Worm (Caenorhabditis elegans): Measurements from ENCODE around the gene B0457.4.

Gene B0457.4

DNA sequence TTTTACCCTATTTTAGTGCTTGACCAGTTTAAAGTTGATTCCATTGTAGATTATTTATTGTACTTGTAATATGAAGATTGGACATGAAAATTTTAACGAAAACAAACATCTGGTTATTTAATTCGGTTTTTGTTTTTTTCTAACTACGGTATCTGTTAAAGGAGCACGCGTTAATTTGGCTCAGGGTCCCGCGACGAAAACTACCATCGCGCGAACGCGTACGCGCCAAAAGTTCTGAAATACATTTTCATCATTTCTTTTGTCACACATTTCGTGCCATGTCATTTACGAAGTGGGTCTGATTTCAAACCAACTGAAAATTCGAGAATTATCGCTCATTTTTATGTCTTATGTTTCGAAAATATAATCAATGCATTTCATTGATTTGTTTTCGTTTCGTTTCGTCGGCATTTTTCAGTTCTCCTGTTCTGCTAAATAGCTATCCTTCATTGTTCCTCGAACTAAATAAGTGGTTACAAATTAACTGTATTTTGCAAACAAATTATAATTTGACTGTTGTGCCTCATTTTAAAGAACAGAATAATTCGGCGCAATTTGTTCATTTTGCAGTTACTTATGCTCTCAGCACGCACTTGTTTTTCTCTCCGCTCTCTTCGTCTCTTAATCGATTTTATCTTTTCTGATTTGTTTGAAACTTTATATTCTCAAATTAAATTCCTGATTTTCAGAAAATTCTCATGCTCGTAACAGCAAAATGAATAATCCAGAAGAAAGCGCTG lies 22.0 kb upstream of the B0457.4 start, which contains the start of gene T21B10.3:
Gene T21B10.3 (plus strand): TSS at position 690 of the 740 bp plus-strand sequence.
- TF ChIP-seq elt-3 (tag; optimal IDR thresholded peaks at IDR 0.05) (no peak), ets-5 (GFP tag; IDR thresholded peaks at IDR 0.05) (no peak), F16B12.6 (tag; optimal IDR thresholded peaks at IDR 0.05) (no peak), ceh-88 (GFP tag; IDR thresholded peaks at IDR 0.05) (0 out of 2 replicates have a peak, but pooled peaks have one; percentile 15), lin-13 (GFP tag; optimal IDR thresholded peaks at IDR 0.05) (no peak), pax-3 (tag; optimal IDR thresholded peaks at IDR 0.05) (no peak), nhr-85 (tag) (peak; percentile 63), nhr-19 (GFP tag; conservative IDR thresholded peaks at IDR 0.05) (peak; percentile 8), aly-2 (tag; optimal IDR thresholded peaks at IDR 0.05) (peak; percentile 72), C16A3.4 (tag; optimal IDR thresholded peaks at IDR 0.05) (no peak), ztf-4 (tag; optimal IDR thresholded peaks at IDR 0.05) (peak; percentile 20), egl-27 (tag; optimal IDR thresholded peaks at IDR 0.05) (no peak), nhr-71 (tag; optimal IDR thresholded peaks at IDR 0.05) (peak; percentile 56), lsy-2 (tag; optimal IDR thresholded peaks at IDR 0.05) (peak in 1 of 2 experiments; percentile 16), unc-86 (tag; optimal IDR thresholded peaks at IDR 0.05) (no peak), nhr-47 (tag; optimal IDR thresholded peaks at IDR 0.05) (peak; percentile 14), rnt-1 (tag; optimal IDR thresholded peaks at IDR 0.05) (peak; percentile 22), nhr-12 (tag; optimal IDR thresholded peaks at IDR 0.05) (no peak), ama-1 (optimal IDR thresholded peaks at IDR 0.05) (peak; percentile 83), unc-130 (tag; optimal IDR thresholded peaks at IDR 0.05) (no peak), efl-1 (optimal IDR thresholded peaks at IDR 0.05) (peak; percentile 3 to 15), efl-1 (GFP tag; optimal IDR thresholded peaks at IDR 0.05 in 1 of 2) (no peak), ceh-63 (GFP tag; optimal IDR thresholded peaks at IDR 0.05) (no peak), mdl-1 (tag; optimal IDR thresholded peaks at IDR 0.05) (no peak), nhr-90 (tag; optimal IDR thresholded peaks at IDR 0.05; ENCODE audit: poor library complexity) (peak; percentile 11)

DNA sequence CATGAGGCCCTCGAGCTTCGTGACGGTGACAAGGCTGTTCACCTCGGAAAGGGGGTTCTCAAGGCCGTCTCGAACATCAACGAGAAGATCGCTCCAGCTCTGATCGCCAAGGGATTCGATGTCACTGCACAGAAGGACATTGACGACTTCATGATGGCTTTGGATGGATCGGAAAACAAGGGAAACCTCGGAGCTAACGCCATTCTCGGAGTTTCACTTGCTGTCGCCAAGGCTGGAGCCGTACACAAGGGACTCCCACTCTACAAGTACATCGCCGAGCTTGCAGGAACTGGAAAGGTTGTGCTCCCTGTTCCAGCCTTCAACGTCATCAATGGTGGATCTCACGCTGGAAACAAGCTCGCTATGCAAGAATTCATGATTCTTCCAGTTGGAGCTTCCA lies 20.6 kb upstream of the B0457.4 start:
- TF ChIP-seq nhr-90 (tag; optimal IDR thresholded peaks at IDR 0.05; ENCODE audit: poor library complexity) (no peak), elt-3 (tag; optimal IDR thresholded peaks at IDR 0.05) (no peak), C16A3.4 (tag; optimal IDR thresholded peaks at IDR 0.05) (no peak), pax-3 (tag; optimal IDR thresholded peaks at IDR 0.05) (no peak), fkh-4 (tag; optimal IDR thresholded peaks at IDR 0.05; ENCODE audit: borderline replicate concordance) (no peak), fkh-10 (GFP tag; optimal IDR thresholded peaks at IDR 0.05) (no peak), nhr-28 (tag; optimal IDR thresholded peaks at IDR 0.05) (no peak), sptf-1 (tag; optimal IDR thresholded peaks at IDR 0.05) (no peak), vab-15 (tag; optimal IDR thresholded peaks at IDR 0.05) (no peak), lir-3 (tag; optimal IDR thresholded peaks at IDR 0.05; ENCODE audit: poor library complexity) (no peak), grh-1 (GFP tag; IDR thresholded peaks at IDR 0.05) (no peak), snu-23 (GFP tag; optimal IDR thresholded peaks at IDR 0.05) (no peak)

DNA sequence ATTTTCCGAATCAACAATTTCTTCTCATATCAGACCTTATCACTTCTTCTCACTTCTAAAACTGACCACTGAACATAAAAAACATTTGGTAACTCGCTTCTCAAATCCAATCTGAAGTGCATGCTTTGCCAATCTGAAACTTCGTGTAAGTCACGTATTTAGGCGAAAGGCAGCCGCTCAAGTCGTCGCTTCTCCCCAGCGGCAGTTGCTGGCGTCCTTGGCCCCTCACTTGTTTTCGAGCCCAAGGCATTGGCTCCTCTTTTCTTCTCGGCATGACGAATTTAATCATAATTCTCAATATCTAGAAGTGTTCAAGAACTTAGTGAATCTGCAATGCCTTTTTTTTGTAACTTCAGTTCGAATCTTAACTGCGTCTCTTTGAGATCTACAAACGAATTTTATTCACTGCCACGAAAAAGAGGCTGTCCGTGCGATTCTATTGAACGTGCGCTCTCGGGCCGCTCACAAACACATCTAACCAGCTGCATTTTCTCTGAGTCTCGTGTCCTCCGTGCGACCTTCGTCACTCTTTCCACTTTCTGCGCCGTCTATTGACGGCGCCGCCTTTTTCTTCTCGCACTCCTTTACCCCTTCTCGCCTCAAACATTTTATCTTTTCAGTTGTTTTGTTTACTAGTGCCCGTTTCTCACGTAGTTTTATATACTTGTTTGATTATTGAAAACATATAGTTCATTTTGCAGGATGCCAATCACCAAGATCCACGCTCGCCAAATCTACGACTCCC lies 19.7 kb upstream of the B0457.4 start:
- TF ChIP-seq ceh-63 (GFP tag; optimal IDR thresholded peaks at IDR 0.05) (no peak), aly-2 (tag; optimal IDR thresholded peaks at IDR 0.05) (no peak), nhr-12 (tag; optimal IDR thresholded peaks at IDR 0.05) (no peak), rnt-1 (tag; optimal IDR thresholded peaks at IDR 0.05) (no peak), hlh-4 (tag; optimal IDR thresholded peaks at IDR 0.05) (no peak), swsn-7 (tag; optimal IDR thresholded peaks at IDR 0.05) (peak; percentile 21), irx-1 (tag; optimal IDR thresholded peaks at IDR 0.05) (no peak), isw-1 (GFP tag; IDR thresholded peaks at IDR 0.05) (no peak), ets-5 (GFP tag; IDR thresholded peaks at IDR 0.05) (no peak), mep-1 (tag; optimal IDR thresholded peaks at IDR 0.05) (no peak), mef-2 (tag; optimal IDR thresholded peaks at IDR 0.05) (no peak), vab-15 (tag; optimal IDR thresholded peaks at IDR 0.05) (no peak), nhr-11 (tag; optimal IDR thresholded peaks at IDR 0.05) (no peak), pqm-1 (tag; optimal IDR thresholded peaks at IDR 0.05) (no peak), nhr-20 (tag; optimal IDR thresholded peaks at IDR 0.05) (peak; percentile 25), lin-13 (GFP tag; optimal IDR thresholded peaks at IDR 0.05) (no peak), dpl-1 (GFP tag; optimal IDR thresholded peaks at IDR 0.05) (peak in 1 of 3 experiments; percentile 13), nhr-77 (tag; optimal IDR thresholded peaks at IDR 0.05) (no peak), tbx-2 (tag; optimal IDR thresholded peaks at IDR 0.05) (no peak), C16A3.4 (tag; optimal IDR thresholded peaks at IDR 0.05) (no peak), lin-39 (tag; optimal IDR thresholded peaks at IDR 0.05) (no peak), snpc-4 (tag; optimal IDR thresholded peaks at IDR 0.05) (no peak), aha-1 (tag; optimal IDR thresholded peaks at IDR 0.05) (no peak)

Data from whole organism, L1 larva.